Worm (Caenorhabditis elegans) whole organism, L4 larva: Measurements from ENCODE around the gene comt-4.

ENCODE experiments used
- jun-1 ChIP-seq: fragments of 150-350 bp; optimal IDR thresholded peaks from 2 replicates; lab custom pipeline; 2014; ENCODE audit warnings: missing biosample characterization, missing genetic modification reagents, missing genetic modification characterization
- mxl-3 ChIP-seq: fragments of 200-800 bp; sonication (Bioruptor generic); optimal IDR thresholded peaks from 2 replicates; lab custom pipeline; 2018; ENCODE audit warnings: mild to moderate bottlenecking, missing genetic modification characterization, missing compliant biosample characterization
- nhr-11 ChIP-seq: fragments of 150-350 bp; optimal IDR thresholded peaks from 2 replicates; lab custom pipeline; 2014; ENCODE audit warnings: missing biosample characterization, missing genetic modification characterization

ce11 chrV:2051507-2051906 lies 1.5 kb upstream of the comt-4 start, which contains the start of gene Y40B10A.11:
- TF ChIP-seq jun-1 (tag; lab: Kevin White, UChicago) (no peak), nhr-11 (tag; lab: Kevin White, UChicago) (no peak), mxl-3 (GFP tag; lab: Kevin White, UChicago) (no peak)
